Fruit fly (Drosophila melanogaster): Measurements from ENCODE around the gene CG42816.

DNA sequence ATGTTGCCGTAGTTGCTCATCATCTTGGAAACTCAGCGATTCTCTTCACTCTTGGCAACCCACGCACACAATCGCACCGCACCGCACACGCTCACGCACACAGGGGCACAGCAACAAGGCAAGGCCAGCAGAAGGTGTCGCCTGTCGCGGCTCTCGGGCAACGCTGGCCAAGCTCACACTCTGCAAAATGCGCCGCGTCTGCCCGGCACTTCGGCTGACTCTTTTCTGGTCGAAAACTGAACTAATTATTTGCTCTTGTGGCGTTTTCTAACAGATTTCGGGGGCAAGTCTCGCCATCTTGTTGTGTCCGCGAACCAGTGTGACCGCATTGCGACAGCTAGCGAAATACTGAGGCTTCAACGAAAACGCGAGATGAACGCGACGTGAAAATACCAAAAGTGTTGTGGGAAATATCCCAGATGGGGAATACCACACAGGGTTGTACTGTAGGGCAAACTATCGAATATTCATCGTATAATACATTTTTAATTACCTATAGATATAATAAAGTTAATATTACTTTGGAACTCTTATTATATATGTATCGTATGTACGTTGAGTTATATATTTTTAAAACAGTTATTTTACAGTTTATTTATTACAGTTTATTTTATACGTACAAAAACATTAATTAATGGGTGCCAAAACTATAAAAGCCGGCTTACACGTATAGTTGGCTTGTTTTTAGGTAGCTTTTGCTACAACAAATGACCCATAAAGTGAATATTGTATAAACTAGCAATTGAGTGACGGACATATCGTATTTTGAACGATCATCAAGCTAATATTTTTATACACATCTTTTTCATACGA lies 49.0 kb upstream of the CG42816 start, which contains the start of the genes MED19 and CG7430:
- no peak for TF ChIP-seq klu (GFP tag; IDR thresholded peaks at IDR 0.05)
- TF ChIP-seq CG15601 (tag; optimal IDR thresholded peaks at IDR 0.05) = no peak
- no peak for TF ChIP-seq insv (GFP tag; optimal IDR thresholded peaks at IDR 0.05)
- TF ChIP-seq CG3163 (GFP tag; optimal IDR thresholded peaks at IDR 0.05) = no peak

All from whole organism, embryonic.